Worm (Caenorhabditis elegans) whole organism, late embryonic: ENCODE measurements around the gene rpl-38.

Source experiments
- ahr-1 ChIP-seq: sonication (generic microtip); optimal IDR thresholded peaks from 2 replicates; lab custom pipeline; 2016; ENCODE audit warnings: missing genetic modification characterization, missing compliant biosample characterization
- ama-1 ChIP-seq: fragments of 150-350 bp; optimal IDR thresholded peaks from 2 replicates; lab custom pipeline; 2014
- ceh-14 ChIP-seq: sonication (generic microtip); optimal IDR thresholded peaks from 2 replicates; lab custom pipeline; 2016; ENCODE audit warnings: missing genotype, missing genetic modification characterization, missing compliant biosample characterization
- elt-2 ChIP-seq: sonication (generic microtip); optimal IDR thresholded peaks from 2 replicates; lab custom pipeline; 2016; ENCODE audit warnings: missing genetic modification reagents, missing genetic modification characterization, missing compliant biosample characterization
- eyg-1 ChIP-seq: sonication (generic microtip); optimal IDR thresholded peaks from 2 replicates; lab custom pipeline; 2016; ENCODE audit warnings: missing genotype, missing genetic modification characterization, missing compliant biosample characterization
- fax-1 ChIP-seq: sonication (generic microtip); optimal IDR thresholded peaks from 2 replicates; lab custom pipeline; 2016; ENCODE audit warnings: missing genotype, missing genetic modification characterization, missing compliant biosample characterization
- hlh-30 ChIP-seq: sonication (generic microtip); optimal IDR thresholded peaks from 2 replicates; lab custom pipeline; 2017; ENCODE audit warnings: antibody characterized with exemption, missing genetic modification characterization, missing compliant biosample characterization; ENCODE audit not compliant: insufficient read depth
- nhr-11 ChIP-seq: fragments of 150-350 bp; optimal IDR thresholded peaks from 2 replicates; lab custom pipeline; 2014; ENCODE audit warnings: missing biosample characterization, missing genetic modification characterization
- pag-3 ChIP-seq: sonication (generic microtip); optimal IDR thresholded peaks from 2 replicates; lab custom pipeline; 2016; ENCODE audit warnings: missing compliant biosample characterization, missing genetic modification characterization, borderline replicate concordance
- pqm-1 ChIP-seq: sonication (generic microtip); optimal IDR thresholded peaks from 2 replicates; lab custom pipeline; 2016; ENCODE audit warnings: missing genetic modification characterization, missing compliant biosample characterization
- pros-1 ChIP-seq: fragments of 150-350 bp; optimal IDR thresholded peaks from 2 replicates; lab custom pipeline; 2014; ENCODE audit warnings: missing biosample characterization, missing genetic modification reagents, missing genetic modification characterization
- sox-4 ChIP-seq: sonication (generic microtip); optimal IDR thresholded peaks from 2 replicates; lab custom pipeline; 2017; ENCODE audit warnings: mild to moderate bottlenecking, missing genetic modification characterization, inconsistent platforms, missing compliant biosample characterization
- tbx-2 ChIP-seq: sonication (generic microtip); optimal IDR thresholded peaks from 2 replicates; lab custom pipeline; 2016; ENCODE audit warnings: missing genetic modification characterization, missing compliant biosample characterization
- unc-55 ChIP-seq: sonication (generic microtip); optimal IDR thresholded peaks from 2 replicates; lab custom pipeline; 2017; ENCODE audit warnings: missing biosample characterization, missing genetic modification reagents, missing genetic modification characterization

- TF ChIP-seq nhr-11 (tag; lab: Kevin White, UChicago) (no peak), pros-1 (no peak), ahr-1 (no peak), pqm-1 (no peak), eyg-1 (no peak), tbx-2 (tag; lab: Kevin White, UChicago) (no peak), fax-1 (tag; lab: Kevin White, UChicago) (no peak), sox-4 (tag; lab: Kevin White, UChicago) (no peak), hlh-30 (tag; lab: Kevin White, UChicago) (no peak), unc-55 (no peak), elt-2 (tag; lab: Kevin White, UChicago) (no peak), pag-3 (tag; lab: Kevin White, UChicago) (no peak), ceh-14 (tag; lab: Kevin White, UChicago) (no peak), ama-1 (lab: Kevin White, UChicago) (no peak)
These were observed 13.5 kb upstream of the rpl-38 start, which contains the start of gene C06B8.7 for ce11 chrV:15498434-15498833.
